Worm (Caenorhabditis elegans): ENCODE data around the gene F22B3.8.

ce11 chrIV:11467413-11467812 is 42.7 kb upstream of the F22B3.8 start, which contains the start of gene C10C6.7:
- TF ChIP-seq him-1 (tag; optimal IDR thresholded peaks at IDR 0.05) (no peak), dao-5 (tag; optimal IDR thresholded peaks at IDR 0.05) (no peak)

All from whole organism, L4/young adult.